Fruit fly (Drosophila melanogaster): Measurements from ENCODE around the gene CG2898.

- TF ChIP-seq fd96Ca (GFP tag; IDR thresholded peaks at IDR 0.05), result no peak
- TF ChIP-seq Pif1B (GFP tag; optimal IDR thresholded peaks at IDR 0.05), result no peak
- TF ChIP-seq Snoo (tag; optimal IDR thresholded peaks at IDR 0.05), result no peak
- TF ChIP-seq D1 (tag; optimal IDR thresholded peaks at IDR 0.05), result no peak
- TF ChIP-seq CG34367 (tag; optimal IDR thresholded peaks at IDR 0.05), result no peak
- no peak for TF ChIP-seq CG10348 (GFP tag; IDR thresholded peaks at IDR 0.05)
- TF ChIP-seq Pif1A (GFP tag; optimal IDR thresholded peaks at IDR 0.05), result no peak
- TF ChIP-seq CG8301 (tag; optimal IDR thresholded peaks at IDR 0.05), result no peak
- TF ChIP-seq gl (tag; optimal IDR thresholded peaks at IDR 0.05), result no peak
- TF ChIP-seq CG14655 (GFP tag; optimal IDR thresholded peaks at IDR 0.05), result no peak
These were observed 9.8 kb downstream of the CG2898 start for dm6 chrX:10384947-10385346.
